Fruit fly (Drosophila melanogaster): Measurements from ENCODE around the gene Irk3.

DNA sequence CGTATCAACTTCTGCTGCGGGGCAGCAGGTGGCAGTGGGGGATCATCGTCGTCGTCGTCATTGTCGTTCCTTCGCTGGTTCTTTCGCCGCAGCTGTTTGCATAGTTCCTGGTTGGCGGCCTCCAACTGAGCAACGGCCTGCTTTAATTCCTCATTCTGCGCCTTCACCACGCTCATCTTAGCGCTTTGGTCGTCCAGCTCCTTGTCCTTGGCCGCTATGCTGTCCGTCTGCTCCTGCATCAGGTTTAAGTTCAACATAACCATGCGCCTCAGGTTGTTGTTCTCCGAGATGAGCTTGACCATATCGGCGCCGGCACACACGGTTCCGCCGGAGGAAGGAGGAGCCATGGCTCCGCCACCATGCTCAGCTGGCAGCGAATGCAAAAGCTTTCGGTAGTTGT lies 25.7 kb downstream of the Irk3 start:
- TF ChIP-seq CG14965 (GFP tag; optimal IDR thresholded peaks at IDR 0.05; ENCODE audit: borderline replicate concordance) (no peak), HLH4C (GFP tag; IDR thresholded peaks at IDR 0.05; ENCODE audit: partially characterized antibody) (no peak), CG7839 (tag; optimal IDR thresholded peaks at IDR 0.05) (no peak), wek (GFP tag; optimal IDR thresholded peaks at IDR 0.05) (no peak)

Measured in whole organism, embryonic.